Worm (Caenorhabditis elegans): ENCODE results near the gene C14C6.8.

DNA sequence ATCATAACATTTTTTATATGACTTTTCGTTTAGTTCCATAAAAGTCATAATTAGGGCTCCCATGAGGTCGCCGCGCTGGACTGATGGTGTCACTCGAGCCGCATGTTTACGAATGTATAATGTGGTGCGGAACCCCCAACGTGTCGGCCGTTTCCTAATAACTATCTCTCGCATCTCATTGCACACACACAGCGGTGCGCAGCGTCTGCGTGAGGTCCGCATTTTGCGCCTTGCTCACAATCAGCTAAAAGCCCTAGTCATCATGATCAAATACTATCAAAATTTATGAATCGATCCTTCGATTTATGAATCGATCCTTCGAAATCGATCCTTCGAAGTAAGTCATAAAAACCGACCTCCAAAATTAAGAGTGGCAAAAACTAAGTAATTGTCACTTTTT, 7.0 kb upstream of the C14C6.8 start, which contains the start of gene srx-7:
- TF ChIP-seq zag-1 (tag; optimal IDR thresholded peaks at IDR 0.05) (no peak), ZK546.5 (tag; optimal IDR thresholded peaks at IDR 0.05) (no peak), unc-62 (GFP tag; optimal IDR thresholded peaks at IDR 0.05) (no peak), nhr-77 (tag; optimal IDR thresholded peaks at IDR 0.05) (no peak), ceh-82 (tag; optimal IDR thresholded peaks at IDR 0.05) (no peak), lsy-12 (tag; optimal IDR thresholded peaks at IDR 0.05) (no peak), ama-1 (optimal IDR thresholded peaks at IDR 0.05) (no peak), ceh-28 (tag; optimal IDR thresholded peaks at IDR 0.05) (no peak), nhr-11 (tag; optimal IDR thresholded peaks at IDR 0.05) (no peak), nhr-25 (tag; optimal IDR thresholded peaks at IDR 0.05) (no peak), nhr-12 (tag; optimal IDR thresholded peaks at IDR 0.05) (no peak), ceh-16 (tag; optimal IDR thresholded peaks at IDR 0.05) (no peak), unc-39 (tag; optimal IDR thresholded peaks at IDR 0.05) (no peak), nhr-23 (tag; optimal IDR thresholded peaks at IDR 0.05) (no peak)
